Worm (Caenorhabditis elegans): ENCODE measurements around the gene C54E10.3.

ce11 chrV:18811360-18811759 is 555 bp downstream of the C54E10.3 start, which contains the start of gene C54E10.7:
- no peak for TF ChIP-seq madf-5 (GFP tag; IDR thresholded peaks at IDR 0.05)
- TF ChIP-seq ZK546.5 (tag; optimal IDR thresholded peaks at IDR 0.05), result no peak
- no peak for TF ChIP-seq ama-1 (optimal IDR thresholded peaks at IDR 0.05)
- TF ChIP-seq hmg-1.1 (GFP tag; IDR thresholded peaks at IDR 0.05), result no peak
- no peak for TF ChIP-seq pqm-1 (tag; optimal IDR thresholded peaks at IDR 0.05)
- no peak for TF ChIP-seq mdl-1 (tag; optimal IDR thresholded peaks at IDR 0.05)
- no peak for TF ChIP-seq snpc-4 (tag; optimal IDR thresholded peaks at IDR 0.05)
- no peak for TF ChIP-seq unc-62 (GFP tag; optimal IDR thresholded peaks at IDR 0.05 in 1 of 2)
- TF ChIP-seq unc-62 (tag; optimal IDR thresholded peaks at IDR 0.05), result no peak
